Fruit fly (Drosophila melanogaster) whole organism, pupa: Measurements from ENCODE around the gene mura.
A peak's percentile ranks its signal among the peaks of the same experiment; 100 is the strongest.

ENCODE experiments used
- CG12605 ChIP-seq: fragments of 200-800 bp; sonication (Bioruptor generic); IDR thresholded peaks from 2 replicates; pipeline ENCODE4 v1.3.6; 2022; ENCODE audit warnings: missing biosample characterization, missing genetic modification characterization
- CG15710 ChIP-seq: fragments of 200-800 bp; sonication (Bioruptor generic); optimal IDR thresholded peaks from 2 replicates; lab custom pipeline; 2018; ENCODE audit warnings: missing biosample characterization, mild to moderate bottlenecking, missing genetic modification characterization, moderate library complexity
- CG17806 ChIP-seq: fragments of 200-800 bp; sonication (Bioruptor generic); optimal IDR thresholded peaks from 2 replicates; lab custom pipeline; 2018; ENCODE audit warnings: missing biosample characterization, mild to moderate bottlenecking, missing genetic modification characterization, moderate library complexity
- CG34367 ChIP-seq: fragments of 200-800 bp; sonication (Bioruptor generic); optimal IDR thresholded peaks from 2 replicates; lab custom pipeline; 2018; ENCODE audit warnings: missing biosample characterization, mild to moderate bottlenecking, missing genetic modification characterization
- CG4496 ChIP-seq: fragments of 200-800 bp; sonication (Bioruptor generic); IDR thresholded peaks from 3 replicates; pipeline ENCODE4 v1.3.6; 2022; ENCODE audit warnings: missing biosample characterization, missing genetic modification characterization
- EcR ChIP-seq: fragments of 200-800 bp; sonication (Bioruptor generic); optimal IDR thresholded peaks from 3 replicates; lab custom pipeline; 2019; ENCODE audit warnings: missing biosample characterization, missing genetic modification characterization, mild to moderate bottlenecking, moderate library complexity, missing genetic modification reagents
- Ets98B ChIP-seq: fragments of 200-800 bp; sonication (Bioruptor generic); IDR thresholded peaks from 2 replicates; pipeline ENCODE4 v1.3.6; 2022; ENCODE audit warnings: missing biosample characterization, missing genetic modification characterization
- Pif1B ChIP-seq: fragments of 200-800 bp; sonication (Bioruptor generic); optimal IDR thresholded peaks from 3 replicates; lab custom pipeline; 2016; ENCODE audit warnings: missing biosample characterization, missing genetic modification characterization
- Snoo ChIP-seq: fragments of 200-800 bp; sonication (Bioruptor generic); optimal IDR thresholded peaks from 3 replicates; lab custom pipeline; 2017; ENCODE audit warnings: missing biosample characterization, mild to moderate bottlenecking, missing genetic modification characterization, inconsistent platforms
- rn ChIP-seq: fragments of 200-800 bp; sonication (Bioruptor generic); IDR thresholded peaks from 2 replicates; pipeline ENCODE4 v1.3.6; 2022; ENCODE audit warnings: missing biosample characterization, missing genetic modification characterization

dm6 chr3R:9577382-9578137 lies 26.0 kb upstream of the mura start, which contains the start of the genes Kap-alpha3 and Son:
- TF ChIP-seq Ets98B (GFP tag; lab: Robert Waterston, UW) (peak; percentile 73), Pif1B (GFP tag; lab: Kevin White, UChicago) (peak; percentile 75), Snoo (tag; lab: Kevin White, UChicago) (peak; percentile 91), CG4496 (GFP tag; lab: Robert Waterston, UW) (peak; percentile 89), CG12605 (GFP tag; lab: Robert Waterston, UW) (no peak), CG17806 (tag; lab: Kevin White, UChicago) (peak; percentile 36), CG15710 (tag; lab: Kevin White, UChicago) (peak; percentile 79), CG34367 (tag; lab: Kevin White, UChicago) (peak; percentile 74), rn (GFP tag; lab: Robert Waterston, UW) (peak; percentile 52), EcR (GFP tag; lab: Kevin White, UChicago) (no peak)
